Worm (Caenorhabditis elegans): ENCODE results near the gene F11D5.6.

The F11D5.6 gene

DNA sequence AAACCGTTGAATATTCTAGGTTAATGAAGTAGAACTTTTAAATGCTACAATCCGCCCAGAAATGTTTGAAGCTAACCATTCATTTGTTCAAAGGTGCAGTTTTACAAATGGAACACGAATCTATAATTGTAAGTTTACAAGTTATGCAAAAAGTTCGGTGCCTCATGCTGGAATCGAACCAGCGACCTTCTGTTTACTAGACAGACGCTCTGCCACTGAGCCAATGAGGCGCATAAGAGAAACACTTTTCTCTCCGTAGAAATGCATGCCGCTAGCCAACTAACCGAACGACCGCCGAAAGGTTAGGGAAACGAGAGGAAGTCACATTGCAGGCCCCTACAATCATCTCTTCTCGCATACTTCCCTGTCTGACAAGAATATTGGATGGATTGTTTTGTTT, 45.2 kb upstream of the F11D5.6 start (continued):
- TF ChIP-seq lin-26 (GFP tag; IDR thresholded peaks at IDR 0.05), result peak; percentile 93
- no peak for TF ChIP-seq hsf-1 (GFP tag; IDR thresholded peaks at IDR 0.05)
- 0 out of 2 replicates have a peak, but pooled peaks have one; percentile 30 for TF ChIP-seq cebp-1 (GFP tag; IDR thresholded peaks at IDR 0.05)
- peak; percentile 74 for TF ChIP-seq cebp-1 (tag; optimal IDR thresholded peaks at IDR 0.05)
- TF ChIP-seq rec-8 (tag; optimal IDR thresholded peaks at IDR 0.05), result peak; percentile 62 to 75
- TF ChIP-seq lin-54 (GFP tag; optimal IDR thresholded peaks at IDR 0.05), result peak; percentile 54
- 0 out of 2 replicates have a peak, but pooled peaks have one; percentile 33 for TF ChIP-seq C06A6.2 (GFP tag; conservative IDR thresholded peaks at IDR 0.05)
- peak; percentile 79 for TF ChIP-seq ekl-4 (GFP tag; IDR thresholded peaks at IDR 0.05)
- TF ChIP-seq F57C9.4 (tag; optimal IDR thresholded peaks at IDR 0.05), result no peak
- TF ChIP-seq F57A8.1 (GFP tag; optimal IDR thresholded peaks at IDR 0.05), result peak; percentile 59
- peak; percentile 5 for TF ChIP-seq tlf-1 (GFP tag; optimal IDR thresholded peaks at IDR 0.05)
- no peak for TF ChIP-seq T26A5.8 (tag; optimal IDR thresholded peaks at IDR 0.05)
- no peak for TF ChIP-seq Y53F4B.3 (GFP tag; IDR thresholded peaks at IDR 0.05)
- TF ChIP-seq sptf-2 (GFP tag; optimal IDR thresholded peaks at IDR 0.05), result no peak
- TF ChIP-seq K11D2.4 (GFP tag; IDR thresholded peaks at IDR 0.05), result peak; percentile 67
- peak; percentile 90 for TF ChIP-seq nfyb-1 (GFP tag; IDR thresholded peaks at IDR 0.05)
- TF ChIP-seq F37B4.10 (GFP tag; IDR thresholded peaks at IDR 0.05), result no peak
- peak; percentile 52 for TF ChIP-seq K12H6.12 (tag; optimal IDR thresholded peaks at IDR 0.05)
- no peak for TF ChIP-seq bed-2 (GFP tag; IDR thresholded peaks at IDR 0.05)
- TF ChIP-seq F33H1.4 (GFP tag; IDR thresholded peaks at IDR 0.05), result no peak
- TF ChIP-seq ztf-6 (GFP tag; IDR thresholded peaks at IDR 0.05), result 0 out of 2 replicates have a peak, but pooled peaks have one; percentile 78
- peak; percentile 96 for TF ChIP-seq ztf-25 (GFP tag; IDR thresholded peaks at IDR 0.05)
- TF ChIP-seq lsy-27 (tag; optimal IDR thresholded peaks at IDR 0.05; ENCODE audit: borderline replicate concordance, insufficient read depth), result peak; percentile 63
- TF ChIP-seq lag-1 (GFP tag; IDR thresholded peaks at IDR 0.05), result no peak
- peak; percentile 95 for TF ChIP-seq B0261.1 (tag; optimal IDR thresholded peaks at IDR 0.05)
- no peak for TF ChIP-seq F22D6.2 (tag; optimal IDR thresholded peaks at IDR 0.05)
- TF ChIP-seq lsl-1 (GFP tag; optimal IDR thresholded peaks at IDR 0.05), result no peak
- TF ChIP-seq ztf-3 (GFP tag; optimal IDR thresholded peaks at IDR 0.05), result peak; percentile 52
- peak; percentile 26 for TF ChIP-seq somi-1 (GFP tag; optimal IDR thresholded peaks at IDR 0.05)
- peak; percentile 54 for TF ChIP-seq unc-130 (GFP tag; optimal IDR thresholded peaks at IDR 0.05)
- TF ChIP-seq mes-4 (tag; optimal IDR thresholded peaks at IDR 0.05), result peak; percentile 59
- TF ChIP-seq let-607 (tag; optimal IDR thresholded peaks at IDR 0.05), result peak; percentile 5 to 25
- peak; percentile 55 for TF ChIP-seq athp-1 (tag; optimal IDR thresholded peaks at IDR 0.05)
- TF ChIP-seq gei-17 (GFP tag; optimal IDR thresholded peaks at IDR 0.05), result peak; percentile 60
- TF ChIP-seq ets-4 (GFP tag; optimal IDR thresholded peaks at IDR 0.05), result peak; percentile 57
- TF ChIP-seq pbrm-1 (GFP tag; IDR thresholded peaks at IDR 0.05), result peak; percentile 80
- peak; percentile 73 for TF ChIP-seq D2030.7 (GFP tag; IDR thresholded peaks at IDR 0.05)
- TF ChIP-seq rpc-1 (optimal IDR thresholded peaks at IDR 0.05), result peak; percentile 94
- TF ChIP-seq rpc-1 (tag; optimal IDR thresholded peaks at IDR 0.05), result peak; percentile 91
- TF ChIP-seq ceh-79 (tag; optimal IDR thresholded peaks at IDR 0.05), result peak; percentile 35
- peak; percentile 90 for TF ChIP-seq die-1 (tag; optimal IDR thresholded peaks at IDR 0.05)
- TF ChIP-seq Y95B8A.8 (GFP tag; IDR thresholded peaks at IDR 0.05), result peak; percentile 73
- TF ChIP-seq attf-3 (GFP tag; conservative IDR thresholded peaks at IDR 0.05), result no peak; the same call in 1 of the 2 replicates
- TF ChIP-seq ceh-91 (GFP tag; IDR thresholded peaks at IDR 0.05), result no peak
- TF ChIP-seq F23B12.7 (tag; optimal IDR thresholded peaks at IDR 0.05; ENCODE audit: insufficient read depth), result peak; percentile 55
- TF ChIP-seq madf-10 (tag; optimal IDR thresholded peaks at IDR 0.05), result peak; percentile 79
- TF ChIP-seq B0019.2 (GFP tag; conservative IDR thresholded peaks at IDR 0.05), result no peak
- TF ChIP-seq ztf-26 (tag; optimal IDR thresholded peaks at IDR 0.05), result peak; percentile 51
- TF ChIP-seq akir-1 (GFP tag; optimal IDR thresholded peaks at IDR 0.05), result peak; percentile 36
